Worm (Caenorhabditis elegans) whole organism, young adult: ENCODE measurements around the gene F54H12.7.

Experiments
- F22D6.2 ChIP-seq: sonication (generic microtip); optimal IDR thresholded peaks from 2 replicates; lab custom pipeline; 2016; ENCODE audit warnings: mild to moderate bottlenecking, missing genetic modification characterization, missing compliant biosample characterization
- F23B12.7 ChIP-seq: sonication (generic microtip); optimal IDR thresholded peaks from 2 replicates; lab custom pipeline; 2017; ENCODE audit warnings: missing genetic modification characterization, mild to moderate bottlenecking, missing compliant biosample characterization, antibody characterized with exemption, moderate library complexity; ENCODE audit not compliant: insufficient read depth
- F37B4.10 ChIP-seq: fragments of 200-800 bp; sonication (Bioruptor generic); IDR thresholded peaks from 2 replicates; pipeline ENCODE4 v1.3.6; 2022; ENCODE audit warnings: missing genetic modification characterization, missing compliant biosample characterization
- F55B11.4 ChIP-seq: sonication (generic microtip); optimal IDR thresholded peaks from 2 replicates; lab custom pipeline; 2016; ENCODE audit warnings: missing compliant biosample characterization, missing genetic modification characterization, borderline replicate concordance; ENCODE audit not compliant: insufficient read depth
- F57C9.4 ChIP-seq: sonication (generic microtip); optimal IDR thresholded peaks from 2 replicates; lab custom pipeline; 2017; ENCODE audit warnings: mild to moderate bottlenecking, missing genetic modification characterization, missing compliant biosample characterization
- K11D2.4 ChIP-seq: fragments of 200-800 bp; sonication (Bioruptor generic); IDR thresholded peaks from 2 replicates; pipeline ENCODE4 v1.3.6; 2022; ENCODE audit warnings: missing genetic modification reagents, missing genetic modification characterization, missing compliant biosample characterization
- T07F8.4 ChIP-seq: sonication (generic microtip); optimal IDR thresholded peaks from 2 replicates; lab custom pipeline; 2016; ENCODE audit warnings: mild to moderate bottlenecking, missing genetic modification characterization, moderate library complexity, missing compliant biosample characterization
- Y79H2A.3 ChIP-seq: fragments of 200-800 bp; sonication (Bioruptor generic); conservative IDR thresholded peaks from 2 replicates; pipeline ENCODE4 v1.3.6; 2022; ENCODE audit warnings: missing genetic modification reagents, missing genetic modification characterization, missing compliant biosample characterization
- Y95B8A.8 ChIP-seq: fragments of 200-800 bp; sonication (Bioruptor generic); IDR thresholded peaks from 2 replicates; pipeline ENCODE4 v1.3.6; 2022; ENCODE audit warnings: missing genetic modification reagents, missing genetic modification characterization, missing compliant biosample characterization
- attf-5 ChIP-seq: fragments of 200-800 bp; sonication (Bioruptor generic); optimal IDR thresholded peaks from 2 replicates; lab custom pipeline; 2018; ENCODE audit warnings: mild to moderate bottlenecking, missing genetic modification characterization, missing compliant biosample characterization
- cebp-1 ChIP-seq, 2 experiments: fragments of 200-800 bp in 1 of 2; sonication (Bioruptor generic) in 1 of 2; sonication (generic microtip) in 1 of 2; IDR thresholded peaks in 1 of 2; optimal IDR thresholded peaks in 1 of 2; 2 replicates each; pipeline versions ENCODE4 v1.3.6 to Lab custom; 2017 to 2022; ENCODE audit warnings: missing compliant biosample characterization in 2 of 2, missing genetic modification characterization in 2 of 2, mild to moderate bottlenecking in 1 of 2, missing genetic modification reagents in 1 of 2, moderate library complexity in 1 of 2
- ceh-79 ChIP-seq: sonication (generic microtip); optimal IDR thresholded peaks from 2 replicates; lab custom pipeline; 2017; ENCODE audit warnings: mild to moderate bottlenecking, missing genetic modification characterization, missing compliant biosample characterization
- die-1 ChIP-seq: sonication (generic microtip); optimal IDR thresholded peaks from 2 replicates; lab custom pipeline; 2016; ENCODE audit warnings: missing genotype, mild to moderate bottlenecking, missing genetic modification characterization, missing compliant biosample characterization
- dpl-1 ChIP-seq: fragments of 150-350 bp; optimal IDR thresholded peaks from 2 replicates; lab custom pipeline; 2014; ENCODE audit warnings: missing biosample characterization, missing genetic modification reagents, missing genetic modification characterization
- egl-44 ChIP-seq: fragments of 200-800 bp; sonication (Bioruptor generic); IDR thresholded peaks from 2 replicates; pipeline ENCODE4 v1.3.6; 2022; ENCODE audit warnings: missing genetic modification reagents, missing genetic modification characterization, missing compliant biosample characterization
- egrh-3 ChIP-seq: fragments of 200-800 bp; sonication (Bioruptor generic); IDR thresholded peaks from 2 replicates; pipeline ENCODE4 v1.3.6; 2022; ENCODE audit warnings: missing genetic modification reagents, missing genetic modification characterization, missing compliant biosample characterization
- ets-4 ChIP-seq: fragments of 200-800 bp; sonication (Bioruptor generic); optimal IDR thresholded peaks from 2 replicates; lab custom pipeline; 2018; ENCODE audit warnings: mild to moderate bottlenecking, missing genetic modification characterization, missing compliant biosample characterization
- fkh-3 ChIP-seq: sonication (generic microtip); optimal IDR thresholded peaks from 2 replicates; lab custom pipeline; 2016; ENCODE audit warnings: mild to moderate bottlenecking, missing genetic modification characterization, missing compliant biosample characterization
- gei-17 ChIP-seq: fragments of 200-800 bp; sonication (Bioruptor generic); optimal IDR thresholded peaks from 2 replicates; lab custom pipeline; 2018; ENCODE audit warnings: mild to moderate bottlenecking, missing genetic modification characterization, missing compliant biosample characterization
- hlh-12 ChIP-seq: sonication (generic microtip); optimal IDR thresholded peaks from 2 replicates; lab custom pipeline; 2016; ENCODE audit warnings: missing genetic modification characterization, missing compliant biosample characterization
- lsy-27 ChIP-seq: sonication (generic microtip); optimal IDR thresholded peaks from 2 replicates; lab custom pipeline; 2017; ENCODE audit warnings: missing genetic modification characterization, mild to moderate bottlenecking, missing compliant biosample characterization, antibody characterized with exemption, missing genotype, borderline replicate concordance; ENCODE audit not compliant: insufficient read depth
- mel-28 ChIP-seq: sonication (generic microtip); optimal IDR thresholded peaks from 2 replicates; lab custom pipeline; 2016; ENCODE audit warnings: borderline replicate concordance, mild to moderate bottlenecking, missing genetic modification characterization, missing compliant biosample characterization
- mes-4 ChIP-seq: sonication (generic microtip); optimal IDR thresholded peaks from 2 replicates; lab custom pipeline; 2016; ENCODE audit warnings: missing genotype, missing genetic modification characterization, missing compliant biosample characterization
- mxl-1 ChIP-seq: sonication (generic microtip); optimal IDR thresholded peaks from 2 replicates; lab custom pipeline; 2016; ENCODE audit warnings: missing genetic modification characterization, missing compliant biosample characterization
- nhr-120 ChIP-seq: fragments of 200-800 bp; sonication (Bioruptor generic); IDR thresholded peaks from 2 replicates; pipeline ENCODE4 v1.3.6; 2022; ENCODE audit warnings: missing genetic modification characterization, missing compliant biosample characterization
- nhr-179 ChIP-seq: sonication (generic microtip); optimal IDR thresholded peaks from 2 replicates; lab custom pipeline; 2016; ENCODE audit warnings: mild to moderate bottlenecking, missing genetic modification characterization, missing compliant biosample characterization
- nhr-27 ChIP-seq: fragments of 200-800 bp; sonication (Bioruptor generic); optimal IDR thresholded peaks from 2 replicates; lab custom pipeline; 2018; ENCODE audit warnings: mild to moderate bottlenecking, missing genetic modification characterization, moderate library complexity, missing compliant biosample characterization
- rcor-1 ChIP-seq: fragments of 200-800 bp; sonication (Bioruptor generic); IDR thresholded peaks from 2 replicates; pipeline ENCODE4 v1.3.6; 2022; ENCODE audit warnings: missing genetic modification reagents, missing genetic modification characterization, missing compliant biosample characterization
- rec-8 ChIP-seq, 2 experiments: sonication (generic microtip); optimal IDR thresholded peaks; 2 replicates each; lab custom pipeline; 2016; ENCODE audit warnings: mild to moderate bottlenecking in 2 of 2, missing genetic modification characterization in 2 of 2, missing genetic modification reagents in 2 of 2, missing genotype in 2 of 2, missing biosample characterization in 1 of 2, missing compliant biosample characterization in 1 of 2, moderate library complexity in 1 of 2
- repo-1 ChIP-seq: sonication (generic microtip); optimal IDR thresholded peaks from 2 replicates; lab custom pipeline; 2017; ENCODE audit warnings: mild to moderate bottlenecking, missing genetic modification characterization, missing compliant biosample characterization
- snpc-1.3 ChIP-seq: sonication (generic microtip); optimal IDR thresholded peaks from 2 replicates; lab custom pipeline; 2017; ENCODE audit warnings: missing genetic modification characterization, mild to moderate bottlenecking, missing compliant biosample characterization, antibody characterized with exemption, moderate library complexity, missing genotype, missing genetic modification reagents; ENCODE audit not compliant: insufficient read depth
- snpc-3.4 ChIP-seq: sonication (generic microtip); optimal IDR thresholded peaks from 2 replicates; lab custom pipeline; 2017; ENCODE audit warnings: missing genetic modification characterization, mild to moderate bottlenecking, missing compliant biosample characterization, antibody characterized with exemption, moderate library complexity, missing genotype, missing genetic modification reagents
- tlf-1 ChIP-seq: fragments of 200-800 bp; sonication (Bioruptor generic); optimal IDR thresholded peaks from 2 replicates; lab custom pipeline; 2018; ENCODE audit warnings: mild to moderate bottlenecking, missing genetic modification characterization, missing compliant biosample characterization
- unc-130 ChIP-seq: sonication (generic microtip); optimal IDR thresholded peaks from 2 replicates; lab custom pipeline; 2016; ENCODE audit warnings: missing genetic modification reagents, missing genetic modification characterization, missing compliant biosample characterization
- ztf-22 ChIP-seq: fragments of 200-800 bp; sonication (Bioruptor generic); optimal IDR thresholded peaks from 2 replicates; lab custom pipeline; 2018; ENCODE audit warnings: mild to moderate bottlenecking, missing genetic modification characterization, moderate library complexity, missing compliant biosample characterization
- ztf-28 ChIP-seq: fragments of 200-800 bp; sonication (Bioruptor generic); IDR thresholded peaks from 2 replicates; pipeline ENCODE4 v1.3.6; 2022; ENCODE audit warnings: missing genetic modification reagents, missing genetic modification characterization, missing compliant biosample characterization
- ztf-6 ChIP-seq: fragments of 200-800 bp; sonication (Bioruptor generic); IDR thresholded peaks from 2 replicates; pipeline ENCODE4 v1.3.6; 2022; ENCODE audit warnings: missing genetic modification reagents, missing genetic modification characterization, missing compliant biosample characterization

Gene F54H12.7

DNA sequence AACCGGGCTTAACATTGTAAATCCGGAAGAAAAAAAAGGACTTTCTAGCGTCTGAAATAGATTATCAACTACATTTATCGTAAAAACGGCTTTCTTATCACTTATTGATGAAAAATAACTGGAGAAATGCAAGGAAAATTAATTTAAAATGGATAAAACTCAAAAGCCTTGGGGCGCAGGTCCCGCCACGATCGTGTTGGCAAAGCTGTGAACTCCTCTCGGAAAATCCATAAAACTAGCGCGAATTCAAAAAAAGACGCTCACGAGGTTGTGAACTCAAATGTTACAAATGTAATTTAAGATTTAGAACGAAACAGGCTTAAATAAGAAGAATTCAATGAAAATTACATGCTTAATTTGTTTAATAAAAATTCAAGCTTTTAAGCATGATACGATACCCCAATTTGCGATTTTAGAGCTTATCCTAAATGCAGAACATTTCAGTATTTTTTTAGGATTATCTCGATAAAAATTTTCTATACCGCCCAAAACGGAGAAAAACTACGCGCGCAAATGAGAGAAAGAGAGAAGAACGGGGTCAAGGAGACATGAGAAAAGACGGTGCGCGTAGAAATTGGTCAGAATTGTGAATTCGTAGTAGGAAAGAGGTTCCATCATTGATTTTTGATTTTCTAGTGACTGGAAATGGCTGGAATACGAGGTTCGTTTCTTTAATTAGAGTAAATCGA is 16.9 kb upstream of the F54H12.7 start, which contains the start of gene C29E4.15 (continued):
- TF ChIP-seq lsy-27 (tag; lab: Kevin White, UChicago) (no peak), ztf-6 (no peak), dpl-1 (GFP tag; lab: Kevin White, UChicago) (peak; percentile 65), attf-5 (GFP tag; lab: Kevin White, UChicago) (no peak), mxl-1 (tag; lab: Kevin White, UChicago) (no peak), snpc-3.4 (tag; lab: Kevin White, UChicago) (peak; percentile 38), F37B4.10 (GFP tag; lab: Robert Waterston, UW) (no peak), F22D6.2 (tag; lab: Kevin White, UChicago) (no peak), egl-44 (GFP tag; lab: Robert Waterston, UW) (no peak), ztf-28 (GFP tag; lab: Robert Waterston, UW) (no peak), F57C9.4 (no peak), F55B11.4 (no peak), repo-1 (tag; lab: Kevin White, UChicago) (no peak), die-1 (tag; lab: Kevin White, UChicago) (no peak), gei-17 (GFP tag; lab: Kevin White, UChicago) (no peak), Y95B8A.8 (GFP tag; lab: Robert Waterston, UW) (no peak), T07F8.4 (no peak), mes-4 (tag; lab: Kevin White, UChicago) (no peak), unc-130 (GFP tag; lab: Kevin White, UChicago) (no peak), ets-4 (GFP tag; lab: Kevin White, UChicago) (no peak), fkh-3 (tag; lab: Kevin White, UChicago) (no peak), hlh-12 (tag; lab: Kevin White, UChicago) (no peak), nhr-179 (no peak), ceh-79 (tag; lab: Kevin White, UChicago) (no peak), mel-28 (tag; lab: Kevin White, UChicago) (no peak), egrh-3 (GFP tag; lab: Robert Waterston, UW) (no peak)

ce11 chrIII:7953208-7953607 is 15.9 kb upstream of the F54H12.7 start, which contains the start of gene let-754:
Gene let-754, minus strand, starts transcription at chrIII:7953308.
- TF ChIP-seq snpc-1.3 (tag; lab: Kevin White, UChicago) (no peak), nhr-27 (no peak), K11D2.4 (GFP tag; lab: Robert Waterston, UW) (no peak), tlf-1 (GFP tag; lab: Kevin White, UChicago) (no peak), rec-8 (tag; optimal IDR thresholded peaks at IDR 0.05; lab: Kevin White, UChicago) (no peak), rcor-1 (no peak), nhr-120 (GFP tag; lab: Robert Waterston, UW) (no peak), Y79H2A.3 (GFP tag; lab: Robert Waterston, UW) (no peak), snpc-3.4 (tag; lab: Kevin White, UChicago) (no peak), F23B12.7 (no peak), mxl-1 (tag; lab: Kevin White, UChicago) (no peak), F22D6.2 (tag; lab: Kevin White, UChicago) (no peak), cebp-1 (GFP tag; IDR thresholded peaks at IDR 0.05; lab: Robert Waterston, UW) (no peak), cebp-1 (tag; optimal IDR thresholded peaks at IDR 0.05; lab: Kevin White, UChicago) (no peak), ztf-22 (GFP tag; lab: Kevin White, UChicago) (no peak), F57C9.4 (no peak), fkh-3 (tag; lab: Kevin White, UChicago) (no peak), ets-4 (GFP tag; lab: Kevin White, UChicago) (no peak)
